Worm (Caenorhabditis elegans): ENCODE data around the gene rbg-3.
"Not testable (repeated sequence)": the region's sequence is repeated elsewhere in the genome, so short reads cannot be mapped to it uniquely, and the experiment has no call there.

- not testable (repeated sequence) for TF ChIP-seq lin-39 (tag; optimal IDR thresholded peaks at IDR 0.05); snpc-4 (tag; optimal IDR thresholded peaks at IDR 0.05); skn-1 (tag; optimal IDR thresholded peaks at IDR 0.05); ceh-16 (tag; optimal IDR thresholded peaks at IDR 0.05); aly-2 (tag; optimal IDR thresholded peaks at IDR 0.05); nhr-237 (tag; optimal IDR thresholded peaks at IDR 0.05); zag-1 (tag; optimal IDR thresholded peaks at IDR 0.05); lsy-2 (tag; optimal IDR thresholded peaks at IDR 0.05); nhr-77 (tag; optimal IDR thresholded peaks at IDR 0.05); elt-3 (tag; optimal IDR thresholded peaks at IDR 0.05); peb-1 (tag; optimal IDR thresholded peaks at IDR 0.05); ZK546.5 (tag; optimal IDR thresholded peaks at IDR 0.05); ama-1 (optimal IDR thresholded peaks at IDR 0.05)
Observed at ce11 chrIII:4742620-4743019, 11.6 kb upstream of the rbg-3 start, which contains the start of gene twk-6.
